Fruit fly (Drosophila melanogaster) whole organism, embryonic: ENCODE data around the gene CG11131.

Experiments
- CG11696 ChIP-seq: fragments of 200-800 bp; sonication (Bioruptor generic); IDR thresholded peaks from 2 replicates; pipeline ENCODE4 v1.3.6; 2022; ENCODE audit warnings: missing biosample characterization, missing genetic modification characterization
- CG13123 ChIP-seq: fragments of 200-800 bp; sonication (Bioruptor generic); optimal IDR thresholded peaks from 2 replicates; lab custom pipeline; 2016; ENCODE audit warnings: missing biosample characterization, missing genetic modification characterization
- CG2199 ChIP-seq: fragments of 200-800 bp; sonication (Bioruptor generic); IDR thresholded peaks from 3 replicates; pipeline ENCODE4 v1.3.6; 2022; ENCODE audit warnings: missing biosample characterization, missing genetic modification characterization
- CG9932 ChIP-seq: fragments of 200-800 bp; sonication (Bioruptor generic); IDR thresholded peaks from 2 replicates; pipeline ENCODE4 v1.3.6; 2022; ENCODE audit warnings: missing biosample characterization, missing genetic modification characterization
- Dll ChIP-seq: fragments of 200-800 bp; sonication (Bioruptor generic); IDR thresholded peaks from 4 replicates; pipeline ENCODE4 v1.3.6; 2022; ENCODE audit warnings: missing biosample characterization, missing genetic modification characterization; ENCODE audit not compliant: partially characterized antibody
- HLH4C ChIP-seq: fragments of 200-800 bp; sonication (Bioruptor generic); IDR thresholded peaks from 3 replicates; pipeline ENCODE4 v1.3.6; 2022; ENCODE audit warnings: missing biosample characterization, missing genetic modification characterization; ENCODE audit not compliant: partially characterized antibody
- Hr39 ChIP-seq: fragments of >200 bp; optimal IDR thresholded peaks from 2 replicates; lab custom pipeline; 2017
- Scr ChIP-seq: fragments of 200-800 bp; sonication (Bioruptor generic); IDR thresholded peaks from 2 replicates; pipeline ENCODE4 v1.3.6; 2022; ENCODE audit warnings: missing biosample characterization, missing genetic modification characterization; ENCODE audit not compliant: partially characterized antibody
- Usf ChIP-seq: fragments of 200-800 bp; sonication (Bioruptor generic); optimal IDR thresholded peaks from 2 replicates; lab custom pipeline; 2017; ENCODE audit warnings: missing genotype, missing biosample characterization, missing genetic modification characterization
- chm ChIP-seq: fragments of 200-800 bp; sonication (Bioruptor generic); IDR thresholded peaks from 2 replicates; pipeline ENCODE4 v1.3.6; 2022; ENCODE audit warnings: missing biosample characterization, missing genetic modification characterization
- prd ChIP-seq, 3 experiments: fragments of >200 bp in 2 of 3; fragments of 200-800 bp in 1 of 3; sonication (Bioruptor generic) in 1 of 3; optimal IDR thresholded peaks in 2 of 3; IDR thresholded peaks in 1 of 3; 2 replicates in 2 of 3; 3 replicates in 1 of 3; pipeline versions ENCODE4 v1.3.6 to Lab custom; 2017 to 2022; ENCODE audit warnings: missing biosample characterization in 1 of 3, missing genetic modification characterization in 1 of 3
- ro ChIP-seq: fragments of 200-800 bp; sonication (Bioruptor generic); IDR thresholded peaks from 2 replicates; pipeline ENCODE4 v1.3.6; 2022; ENCODE audit warnings: missing biosample characterization, missing genetic modification characterization
- sna ChIP-seq: fragments of 200-800 bp; sonication (Bioruptor generic); IDR thresholded peaks from 2 replicates; pipeline ENCODE4 v1.3.6; 2022; ENCODE audit warnings: missing biosample characterization, missing genetic modification characterization; ENCODE audit not compliant: partially characterized antibody
- sug ChIP-seq: fragments of 200-800 bp; optimal IDR thresholded peaks from 2 replicates; lab custom pipeline; 2019; ENCODE audit warnings: missing biosample characterization, mild to moderate bottlenecking, missing genetic modification characterization, moderate library complexity

CG11131 gene

DNA sequence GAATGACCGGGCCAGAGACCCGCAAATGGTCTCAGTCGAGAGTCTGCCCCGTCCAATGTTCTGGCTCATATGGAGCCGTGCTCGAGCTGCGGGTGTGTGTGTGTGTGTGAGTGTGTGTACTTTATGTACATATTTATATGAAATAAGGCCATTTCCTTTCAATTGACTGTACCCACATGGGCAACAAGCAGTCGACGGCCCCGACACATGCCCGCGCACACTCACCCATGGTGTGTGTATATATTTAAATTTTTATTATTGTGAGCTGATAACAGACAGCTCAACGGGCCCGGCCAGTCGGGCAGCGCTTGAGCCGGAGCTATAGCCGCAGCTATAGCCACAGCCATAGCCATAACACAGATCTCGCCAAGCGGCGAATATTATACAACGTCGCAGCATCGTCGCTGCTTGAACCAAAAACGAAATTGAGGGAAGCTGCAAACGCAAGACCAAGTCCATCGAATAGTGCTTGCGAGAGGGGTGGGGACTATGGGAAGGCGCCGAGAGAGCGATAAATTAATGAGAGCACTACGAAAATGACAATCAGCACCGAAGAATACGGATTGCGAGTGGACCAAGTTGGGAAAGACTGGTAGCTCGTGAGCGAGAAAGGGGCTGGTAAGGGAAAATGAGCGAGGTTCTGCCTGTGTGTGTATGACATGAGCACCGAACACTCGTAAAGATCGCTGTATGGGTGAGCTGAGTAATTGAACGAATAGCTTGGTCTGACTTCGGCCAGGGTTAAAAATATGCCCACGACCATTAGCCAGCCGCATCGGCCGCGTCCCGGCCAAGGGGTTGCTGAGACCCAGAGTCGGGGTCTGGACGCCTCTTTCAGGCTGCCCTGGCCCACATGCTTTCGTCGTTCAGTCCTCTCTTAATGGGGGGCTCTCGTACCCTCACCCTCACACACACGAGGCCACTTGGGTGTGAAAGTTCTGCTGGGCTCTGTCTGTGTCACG, 49.7 kb downstream of the CG11131 start (continued):
- TF ChIP-seq ro (no peak), HLH4C (GFP tag; lab: Robert Waterston, UW) (no peak), chm (GFP tag; lab: Robert Waterston, UW) (0 out of 2 replicates have a peak, but pooled peaks have one; percentile 22), CG13123 (no peak), sna (GFP tag; lab: Robert Waterston, UW) (peak; percentile 64), CG11696 (GFP tag; lab: Robert Waterston, UW) (no peak), Usf (GFP tag; lab: Kevin White, UChicago) (no peak), Dll (GFP tag; lab: Robert Waterston, UW) (peak; percentile 24; the same call in 1 of the 4 replicates), CG2199 (GFP tag; lab: Robert Waterston, UW) (peak; percentile 76; the same call in 2 of the 3 replicates), CG9932 (GFP tag; lab: Robert Waterston, UW) (no peak), Hr39 (lab: Kevin White, UChicago) (no peak), sug (tag; lab: Kevin White, UChicago) (peak; percentile 52), Scr (GFP tag; lab: Robert Waterston, UW) (no peak), prd (optimal IDR thresholded peaks at IDR 0.05; lab: Kevin White, UChicago) (no peak), prd (GFP tag; IDR thresholded peaks at IDR 0.05; lab: Robert Waterston, UW) (no peak)
